Fruit fly (Drosophila melanogaster) ovary, adult (tissue): ENCODE data around the gene bnl.

Experiments used
- CG17801 ChIP-seq: fragments of 200-800 bp; optimal IDR thresholded peaks from 2 replicates; lab custom pipeline; 2019; ENCODE audit warnings: missing biosample characterization, mild to moderate bottlenecking, missing genetic modification characterization, moderate library complexity; ENCODE audit not compliant: partially characterized antibody

The bnl gene

DNA sequence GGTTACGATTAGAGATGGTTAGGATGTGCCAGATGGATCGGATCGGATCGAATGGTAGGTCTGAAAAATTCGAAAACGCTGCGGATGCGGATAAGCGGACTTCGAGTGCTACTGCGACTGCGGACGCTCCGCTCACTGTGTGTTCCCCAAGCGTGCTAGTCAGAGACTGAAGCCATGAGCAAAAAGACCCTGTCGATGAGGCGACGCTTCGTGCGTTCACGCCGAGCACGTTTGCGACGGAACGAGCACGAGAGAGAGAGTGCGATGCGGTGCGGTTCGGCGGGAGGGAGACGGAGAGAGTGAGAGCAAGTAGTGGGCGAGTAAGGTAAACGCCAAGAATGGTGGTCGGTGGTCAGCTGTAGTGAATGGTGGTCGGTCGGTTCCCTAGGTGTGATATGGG lies at the start of gene bnl:
TSS of gene bnl (minus strand) at position 131 of the 400 bp plus-strand sequence.
- peak; percentile 62 for TF ChIP-seq CG17801 (GFP tag; lab: Kevin White, UChicago)

DNA sequence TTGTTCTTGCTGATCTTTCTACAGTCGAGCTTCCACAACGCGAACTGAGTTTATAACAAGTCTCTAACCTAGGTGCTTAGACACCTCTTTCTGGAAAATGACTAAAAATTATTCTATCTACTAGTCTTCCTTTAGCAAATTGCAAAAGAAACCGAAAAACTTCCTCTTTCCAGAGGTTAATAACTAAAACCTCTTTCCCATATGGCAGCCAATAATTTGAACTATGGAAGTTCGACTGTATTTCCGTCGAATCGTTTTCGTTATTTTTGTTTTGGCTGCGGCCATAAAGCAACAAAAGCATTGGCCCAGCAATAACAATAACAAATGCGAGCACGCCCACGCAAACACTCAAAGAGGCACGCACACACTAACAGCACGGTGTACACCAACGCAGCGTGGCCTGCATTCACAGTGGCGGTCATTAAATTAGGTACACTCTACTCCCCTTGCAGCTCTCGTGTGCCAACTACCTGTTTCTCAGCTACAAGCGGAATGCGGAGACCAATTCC lies 43.9 kb upstream of the bnl start:
- TF ChIP-seq CG17801 (GFP tag; lab: Kevin White, UChicago) = peak; percentile 84

DNA sequence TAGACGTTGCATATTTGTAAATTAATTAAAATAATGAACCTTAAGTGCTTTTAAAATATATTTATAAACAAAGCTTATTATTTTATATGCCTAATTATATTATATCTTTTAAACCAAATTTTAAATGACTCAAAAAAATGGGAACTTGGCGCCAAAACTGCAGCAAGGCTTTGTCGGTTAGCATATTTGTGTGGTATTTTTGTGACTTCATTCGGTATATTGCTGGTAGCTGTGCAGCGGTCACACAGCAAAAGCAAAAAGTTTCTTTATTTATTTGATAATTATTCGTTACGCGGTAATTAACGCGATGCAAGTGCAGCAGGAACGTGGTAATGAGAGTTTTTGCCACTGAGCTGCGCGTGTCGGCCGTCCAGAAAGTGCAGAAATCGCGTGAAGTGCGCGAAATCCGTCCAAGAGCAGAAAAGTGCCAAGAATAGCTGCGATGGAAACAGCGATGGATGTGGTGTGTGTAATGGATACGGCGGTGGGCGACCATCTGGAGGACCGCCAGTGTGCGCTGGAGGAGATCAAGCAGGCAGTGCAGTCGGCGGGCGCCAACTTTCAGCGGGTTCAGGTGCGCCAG lies 42.9 kb upstream of the bnl start, which contains the start of gene Ask1:
TSS of gene Ask1 (plus strand) at position 250 of the 583 bp plus-strand sequence.
- no peak for TF ChIP-seq CG17801 (GFP tag; lab: Kevin White, UChicago)

DNA sequence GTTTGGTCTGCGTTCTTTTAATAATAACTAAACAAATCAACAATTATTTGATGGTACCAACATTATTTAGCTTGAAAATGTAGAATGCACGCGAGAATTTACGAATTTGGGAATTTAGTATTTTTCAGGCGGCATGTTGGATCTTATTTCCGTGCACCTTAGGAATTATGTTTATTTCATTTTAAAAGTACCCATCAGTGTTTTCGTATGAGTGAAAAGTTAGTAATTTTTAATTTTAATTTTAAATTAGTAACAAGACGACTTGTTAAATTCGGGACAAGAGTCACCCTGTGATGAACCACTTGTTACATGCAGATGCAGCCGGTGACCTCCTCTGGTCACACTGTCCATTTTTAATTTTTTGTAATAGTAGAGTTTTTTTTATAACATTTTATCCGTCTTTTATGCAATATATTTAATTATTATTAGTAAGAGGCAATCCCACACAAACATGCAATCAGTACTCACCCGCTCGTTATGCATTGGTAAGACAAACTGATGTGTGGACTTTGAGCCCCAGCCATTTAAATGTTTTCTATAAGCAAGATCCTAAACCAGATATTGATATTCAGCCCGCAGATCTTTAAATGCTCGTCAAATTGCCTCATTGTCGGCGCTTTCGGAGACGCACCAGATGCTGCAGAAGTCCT lies 40.9 kb upstream of the bnl start, which contains the start of the genes CG17186 and Arc42:
TSS of gene CG17186 (minus strand) at position 88 of the 650 bp plus-strand sequence.
TSS of gene Arc42 (plus strand) at position 311 of the 650 bp plus-strand sequence.
- TF ChIP-seq CG17801 (GFP tag; lab: Kevin White, UChicago) = peak; percentile 33

DNA sequence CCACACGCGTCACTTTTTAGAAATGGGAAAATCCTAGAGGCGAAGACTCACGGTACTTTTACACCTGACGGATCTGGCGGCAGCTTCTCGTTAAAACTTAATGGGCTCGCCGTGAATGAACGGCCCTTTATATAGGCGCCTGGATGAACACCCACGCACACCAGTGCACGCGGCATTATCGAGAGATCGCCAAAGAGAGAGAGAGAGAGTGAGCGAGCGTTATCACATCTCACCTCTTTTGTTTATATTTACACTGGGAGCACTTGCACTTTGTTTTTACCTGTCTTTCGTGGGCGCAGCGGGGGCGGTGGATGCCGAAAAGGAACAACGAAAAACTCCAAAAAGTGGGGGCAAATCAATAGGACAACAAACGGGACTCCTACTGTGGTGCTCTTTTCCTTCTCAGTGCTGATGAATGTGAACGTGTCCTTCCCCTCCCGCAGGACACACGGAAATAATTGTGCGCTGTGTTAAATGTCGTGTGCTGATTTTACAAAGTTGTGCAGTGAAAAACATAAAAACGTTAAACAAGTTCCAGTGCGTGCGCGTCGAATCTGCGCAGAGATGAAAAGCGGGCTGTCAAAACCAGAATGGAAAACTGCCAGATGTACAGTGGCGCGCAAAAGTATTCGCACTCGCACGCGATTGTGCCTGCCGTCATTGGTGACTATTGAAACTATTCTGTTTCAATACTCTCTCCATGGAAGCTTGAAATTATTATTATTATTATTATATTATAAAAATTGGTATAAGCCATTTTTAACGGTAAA lies 38.7 kb upstream of the bnl start, which contains the start of gene Mrp5:
TSS of gene Mrp5 (minus strand) at position 561 of the 770 bp plus-strand sequence.
- TF ChIP-seq CG17801 (GFP tag; lab: Kevin White, UChicago) = no peak

DNA sequence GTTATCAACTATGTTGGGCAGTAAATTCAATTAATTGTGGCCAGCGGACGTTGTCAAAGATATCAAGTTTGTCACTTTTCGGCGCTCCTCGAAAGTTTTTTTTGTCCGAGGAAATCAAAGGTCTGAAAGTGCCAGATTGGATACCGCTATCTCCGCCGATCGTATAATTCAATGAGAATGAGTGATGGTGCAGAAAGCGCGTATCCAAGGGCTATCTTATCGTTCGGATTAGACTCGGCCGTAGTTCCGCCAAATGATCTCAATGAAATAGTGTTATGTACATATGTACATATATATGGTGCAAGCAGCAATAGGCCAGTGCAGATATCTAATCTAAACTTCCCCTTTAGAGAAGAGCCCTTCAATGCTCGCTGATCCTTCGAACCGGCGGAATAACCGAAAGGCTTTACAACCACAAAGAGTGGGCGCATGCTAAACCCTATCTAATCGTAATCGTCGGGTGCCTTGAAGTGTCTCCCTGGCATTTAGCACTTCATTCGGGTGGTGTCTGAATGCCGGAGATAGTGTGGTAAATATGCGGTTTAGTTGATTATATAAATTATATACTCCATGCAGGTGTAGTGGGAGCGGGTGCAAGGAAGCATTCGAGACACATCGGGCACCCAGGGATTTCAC lies 36.6 kb upstream of the bnl start:
- TF ChIP-seq CG17801 (GFP tag; lab: Kevin White, UChicago) = no peak

DNA sequence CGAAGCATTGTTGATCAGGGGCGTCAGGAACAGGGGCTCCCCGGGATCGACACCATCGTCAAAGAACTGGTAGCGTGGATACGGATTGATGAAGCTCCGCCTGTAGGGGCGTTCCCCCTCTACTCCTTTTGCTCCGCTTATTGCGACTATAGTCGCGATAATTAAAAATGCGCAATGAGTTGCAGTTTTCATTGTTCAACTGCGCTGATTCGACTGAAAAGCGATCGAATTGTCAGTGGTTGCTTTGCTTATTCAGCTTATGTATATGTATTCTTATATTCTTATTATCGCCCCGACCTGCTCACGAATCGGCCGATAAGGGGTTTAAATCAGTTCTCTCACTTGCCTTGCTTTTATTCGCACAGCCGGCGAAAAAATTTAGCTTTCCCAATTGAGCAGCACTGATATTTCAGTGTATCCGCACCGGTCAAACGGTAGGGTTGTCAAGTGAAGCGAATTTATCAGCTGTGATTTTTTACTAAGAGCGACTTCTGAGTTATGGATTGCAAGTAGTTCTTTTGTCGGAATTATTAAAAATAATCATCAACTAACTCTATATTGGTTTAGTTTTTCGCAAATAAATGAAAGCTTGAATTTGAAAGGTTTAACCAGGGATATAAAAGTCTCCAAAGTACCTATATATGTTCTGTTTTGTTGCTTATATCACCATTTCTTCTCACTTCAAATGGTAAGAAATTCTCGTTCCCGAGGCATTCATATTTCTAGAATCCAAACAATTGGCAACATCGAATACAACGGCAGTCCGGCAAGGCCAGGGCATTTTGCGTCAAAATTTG lies 27.6 kb upstream of the bnl start, which contains the start of the genes CG4572 and CG4686:
TSS of gene CG4572 (minus strand) at position 415 of the 797 bp plus-strand sequence.
TSS of gene CG4686 (plus strand) at position 518 of the 797 bp plus-strand sequence.
- TF ChIP-seq CG17801 (GFP tag; lab: Kevin White, UChicago) = peak; percentile 85

DNA sequence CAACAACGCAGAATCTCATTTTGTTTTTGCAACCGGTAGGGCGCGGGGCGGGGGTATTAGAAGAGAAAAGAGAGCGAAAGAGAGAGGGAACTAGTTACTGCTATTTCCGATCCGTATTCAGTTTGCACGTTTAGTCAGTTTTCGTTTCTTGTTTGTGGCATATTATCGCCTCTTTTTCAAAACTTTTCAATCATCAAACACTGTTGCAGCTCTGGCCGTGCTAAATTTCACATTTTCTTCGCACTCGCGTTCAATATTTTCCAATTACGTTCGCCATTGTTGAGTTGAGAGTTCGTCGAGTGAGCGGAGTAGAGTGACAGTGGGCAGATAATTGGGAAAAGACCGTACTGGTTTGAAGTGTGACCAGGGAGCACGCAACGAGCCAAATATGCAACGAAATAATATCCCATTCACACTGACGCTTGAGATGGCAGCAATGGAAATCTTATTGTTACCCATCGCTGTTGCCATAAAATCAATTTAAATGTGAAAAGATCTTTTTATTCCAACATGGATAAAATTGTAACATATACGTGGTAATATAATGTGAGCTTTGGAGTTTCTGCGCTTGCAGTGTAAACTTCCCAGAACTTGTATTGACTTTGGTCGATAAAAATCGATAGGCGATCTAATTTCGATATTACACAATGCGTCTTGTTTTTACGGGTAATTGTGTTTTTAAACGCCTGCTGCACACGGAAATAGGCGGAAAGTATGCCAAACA lies 24.5 kb upstream of the bnl start, which contains the start of the genes Ire1 and Mrm2:
TSS of gene Ire1 (minus strand) at position 296 of the 724 bp plus-strand sequence.
TSS of gene Mrm2 (plus strand) at position 615 of the 724 bp plus-strand sequence.
- TF ChIP-seq CG17801 (GFP tag; lab: Kevin White, UChicago) = peak; percentile 35

DNA sequence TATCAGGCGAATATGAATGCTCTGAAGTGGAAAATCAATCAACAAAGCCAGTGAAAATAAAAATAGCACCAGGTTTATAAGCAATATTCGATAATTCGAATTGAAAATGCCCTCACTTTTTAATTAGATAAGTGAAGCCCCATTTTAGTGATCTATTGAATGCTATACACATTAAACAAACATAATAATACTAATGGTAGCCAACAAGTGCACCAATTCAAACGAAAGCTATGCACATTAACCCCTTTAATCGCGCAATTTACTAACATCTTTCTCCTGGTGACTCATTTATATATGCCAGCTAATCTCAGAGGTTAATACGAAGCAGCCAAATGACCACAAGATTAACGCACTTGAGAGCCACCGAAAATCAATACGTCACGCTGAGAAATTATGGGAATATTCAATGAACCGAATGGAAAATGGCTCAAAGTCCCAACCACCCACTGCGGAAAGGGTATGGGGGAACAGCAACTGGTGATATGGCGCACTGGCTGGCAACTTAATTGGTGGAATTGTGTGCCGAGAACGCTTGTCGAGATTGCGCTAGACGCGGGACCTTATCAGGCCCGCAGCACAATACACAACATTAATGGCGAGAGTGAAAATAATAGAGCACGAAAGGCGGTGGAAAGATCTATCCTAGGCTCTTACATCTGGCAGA lies 22.9 kb upstream of the bnl start:
- TF ChIP-seq CG17801 (GFP tag; lab: Kevin White, UChicago) = no peak

DNA sequence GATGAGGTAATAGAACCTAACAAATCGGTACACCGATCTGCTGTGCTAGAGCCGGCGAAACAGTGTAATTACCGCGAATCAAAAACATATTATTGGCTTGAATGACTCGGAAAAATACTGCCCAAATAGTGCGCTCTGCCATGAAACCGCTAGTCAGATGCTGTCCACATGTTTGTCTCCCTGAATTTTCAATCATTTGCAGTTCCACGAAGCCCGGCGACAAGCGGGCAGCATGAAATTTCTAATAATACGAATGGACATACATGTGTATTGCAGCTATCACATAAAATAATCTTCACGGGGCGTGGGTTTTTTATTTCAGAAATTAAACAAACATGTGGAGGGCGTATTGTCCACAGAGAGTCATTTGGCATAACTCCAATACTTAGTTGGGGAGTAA lies 22.3 kb upstream of the bnl start:
- no peak for TF ChIP-seq CG17801 (GFP tag; lab: Kevin White, UChicago)

DNA sequence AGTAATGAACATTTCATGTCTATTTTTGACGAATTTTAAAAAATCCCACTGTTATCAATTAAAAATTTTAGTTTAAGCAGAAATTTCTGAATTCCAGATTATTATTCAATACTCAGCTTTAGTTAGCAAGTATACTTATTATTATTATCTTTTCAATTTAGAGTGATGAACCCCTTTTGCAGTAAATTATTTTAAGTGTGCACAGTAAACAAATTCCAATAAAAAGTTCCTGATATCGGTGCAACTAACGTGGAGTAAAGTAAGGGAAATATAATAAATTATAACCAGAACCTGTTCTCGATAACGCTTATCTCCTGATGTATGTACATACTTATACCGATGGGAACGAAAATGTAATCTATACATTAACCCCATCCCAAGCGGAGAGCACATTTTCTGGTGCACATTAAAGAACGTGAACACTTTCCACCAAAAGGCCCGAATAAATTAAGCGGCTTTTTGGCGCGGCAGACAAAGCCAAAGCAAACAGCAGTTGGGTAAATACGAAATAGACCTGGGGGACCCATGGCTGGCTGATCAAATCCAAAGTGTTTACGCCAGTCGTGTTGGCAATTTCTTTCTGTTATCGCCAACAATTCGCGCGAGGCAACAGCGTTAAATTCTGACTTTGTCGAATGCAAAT lies 21.5 kb upstream of the bnl start:
- peak; percentile 3 for TF ChIP-seq CG17801 (GFP tag; lab: Kevin White, UChicago)
